Worm (Caenorhabditis elegans) whole organism, young adult: ENCODE measurements around the gene nhr-286.

Experiments used
- B0261.1 ChIP-seq: sonication (generic microtip); optimal IDR thresholded peaks from 2 replicates; lab custom pipeline; 2016; ENCODE audit warnings: mild to moderate bottlenecking, missing genetic modification characterization, moderate library complexity, missing compliant biosample characterization
- F22D6.2 ChIP-seq: sonication (generic microtip); optimal IDR thresholded peaks from 2 replicates; lab custom pipeline; 2016; ENCODE audit warnings: mild to moderate bottlenecking, missing genetic modification characterization, missing compliant biosample characterization
- F33H1.4 ChIP-seq: fragments of 200-800 bp; sonication (Bioruptor generic); IDR thresholded peaks from 2 replicates; pipeline ENCODE4 v1.3.6; 2022; ENCODE audit warnings: missing genetic modification reagents, missing genetic modification characterization, missing compliant biosample characterization
- F55B11.4 ChIP-seq: sonication (generic microtip); optimal IDR thresholded peaks from 2 replicates; lab custom pipeline; 2016; ENCODE audit warnings: missing compliant biosample characterization, missing genetic modification characterization, borderline replicate concordance; ENCODE audit not compliant: insufficient read depth
- Y53F4B.3 ChIP-seq: fragments of 200-800 bp; sonication (Bioruptor generic); IDR thresholded peaks from 2 replicates; pipeline ENCODE4 v1.3.6; 2022; ENCODE audit warnings: missing genetic modification reagents, missing genetic modification characterization, missing compliant biosample characterization
- Y67H2A.10 ChIP-seq: fragments of 200-800 bp; sonication (Bioruptor generic); conservative IDR thresholded peaks from 2 replicates; pipeline ENCODE4 v1.3.6; 2022; ENCODE audit warnings: missing genetic modification reagents, missing genetic modification characterization, missing compliant biosample characterization
- ZK185.1 ChIP-seq: sonication (generic microtip); optimal IDR thresholded peaks from 2 replicates; lab custom pipeline; 2016; ENCODE audit warnings: mild to moderate bottlenecking, missing genetic modification characterization, missing compliant biosample characterization; ENCODE audit not compliant: poor library complexity, severe bottlenecking
- akir-1 ChIP-seq: fragments of 200-800 bp; sonication (Bioruptor generic); optimal IDR thresholded peaks from 2 replicates; lab custom pipeline; 2018; ENCODE audit warnings: mild to moderate bottlenecking, missing genetic modification characterization, moderate library complexity, missing compliant biosample characterization
- aptf-2 ChIP-seq: fragments of 200-800 bp; sonication (Bioruptor generic); conservative IDR thresholded peaks from 2 replicates; pipeline ENCODE4 v1.3.6; 2022; ENCODE audit warnings: missing genetic modification reagents, missing genetic modification characterization, missing compliant biosample characterization
- atf-7 ChIP-seq: sonication (generic microtip); optimal IDR thresholded peaks from 2 replicates; lab custom pipeline; 2017; ENCODE audit warnings: mild to moderate bottlenecking, missing genetic modification characterization, missing compliant biosample characterization
- ceh-100 ChIP-seq: fragments of 200-800 bp; sonication (Bioruptor generic); IDR thresholded peaks from 2 replicates; pipeline ENCODE4 v1.3.6; 2022; ENCODE audit warnings: missing genetic modification reagents, missing genetic modification characterization, missing compliant biosample characterization
- ceh-79 ChIP-seq: sonication (generic microtip); optimal IDR thresholded peaks from 2 replicates; lab custom pipeline; 2017; ENCODE audit warnings: mild to moderate bottlenecking, missing genetic modification characterization, missing compliant biosample characterization
- ceh-91 ChIP-seq: fragments of 200-800 bp; sonication (Bioruptor generic); IDR thresholded peaks from 2 replicates; pipeline ENCODE4 v1.3.6; 2022; ENCODE audit warnings: missing genetic modification reagents, missing genetic modification characterization, missing compliant biosample characterization
- die-1 ChIP-seq: sonication (generic microtip); optimal IDR thresholded peaks from 2 replicates; lab custom pipeline; 2016; ENCODE audit warnings: missing genotype, mild to moderate bottlenecking, missing genetic modification characterization, missing compliant biosample characterization
- dox-1 ChIP-seq: fragments of 200-800 bp; sonication (Bioruptor generic); IDR thresholded peaks from 2 replicates; pipeline ENCODE4 v1.3.6; 2022; ENCODE audit warnings: missing genetic modification reagents, missing genetic modification characterization, missing compliant biosample characterization
- dpl-1 ChIP-seq: fragments of 150-350 bp; optimal IDR thresholded peaks from 2 replicates; lab custom pipeline; 2014; ENCODE audit warnings: missing biosample characterization, missing genetic modification reagents, missing genetic modification characterization
- efl-1 ChIP-seq: fragments of 150-350 bp; optimal IDR thresholded peaks from 2 replicates; lab custom pipeline; 2014; ENCODE audit warnings: missing biosample characterization, missing genetic modification reagents, missing genetic modification characterization
- egl-44 ChIP-seq: fragments of 200-800 bp; sonication (Bioruptor generic); IDR thresholded peaks from 2 replicates; pipeline ENCODE4 v1.3.6; 2022; ENCODE audit warnings: missing genetic modification reagents, missing genetic modification characterization, missing compliant biosample characterization
- hlh-12 ChIP-seq: sonication (generic microtip); optimal IDR thresholded peaks from 2 replicates; lab custom pipeline; 2016; ENCODE audit warnings: missing genetic modification characterization, missing compliant biosample characterization
- hlh-26 ChIP-seq: fragments of 200-800 bp; sonication (Bioruptor generic); conservative IDR thresholded peaks from 2 replicates; pipeline ENCODE4 v1.3.6; 2022; ENCODE audit warnings: missing genetic modification reagents, missing genetic modification characterization, missing compliant biosample characterization
- hsf-1 ChIP-seq: fragments of 200-800 bp; sonication (Bioruptor generic); IDR thresholded peaks from 2 replicates; pipeline ENCODE4 v1.3.6; 2022; ENCODE audit warnings: missing genetic modification reagents, missing genetic modification characterization, missing compliant biosample characterization
- lag-1 ChIP-seq: fragments of 200-800 bp; sonication (Bioruptor generic); IDR thresholded peaks from 2 replicates; pipeline ENCODE4 v1.3.6; 2022; ENCODE audit warnings: missing genetic modification reagents, missing genetic modification characterization, missing compliant biosample characterization
- let-607 ChIP-seq, 2 experiments: fragments of 200-800 bp in 1 of 2; sonication (Bioruptor generic) in 1 of 2; sonication (generic microtip) in 1 of 2; optimal IDR thresholded peaks; 2 replicates each; lab custom pipeline; 2016 to 2018; ENCODE audit warnings: mild to moderate bottlenecking in 2 of 2, missing compliant biosample characterization in 2 of 2, missing genetic modification characterization in 2 of 2, moderate library complexity in 2 of 2, missing genotype in 1 of 2
- madf-3 ChIP-seq: fragments of 200-800 bp; sonication (Bioruptor generic); IDR thresholded peaks from 2 replicates; pipeline ENCODE4 v1.3.6; 2022; ENCODE audit warnings: missing genetic modification reagents, missing genetic modification characterization, missing compliant biosample characterization
- madf-6 ChIP-seq: fragments of 200-800 bp; sonication (Bioruptor generic); IDR thresholded peaks from 2 replicates; pipeline ENCODE4 v1.3.6; 2022; ENCODE audit warnings: missing genetic modification reagents, missing genetic modification characterization, missing compliant biosample characterization
- mxl-1 ChIP-seq: sonication (generic microtip); optimal IDR thresholded peaks from 2 replicates; lab custom pipeline; 2016; ENCODE audit warnings: missing genetic modification characterization, missing compliant biosample characterization
- nfya-2 ChIP-seq: fragments of 200-800 bp; sonication (Bioruptor generic); IDR thresholded peaks from 2 replicates; pipeline ENCODE4 v1.3.6; 2022; ENCODE audit warnings: missing genetic modification reagents, missing genetic modification characterization, missing compliant biosample characterization
- nfyb-1 ChIP-seq: fragments of 200-800 bp; sonication (Bioruptor generic); IDR thresholded peaks from 2 replicates; pipeline ENCODE4 v1.3.6; 2022; ENCODE audit warnings: missing genetic modification reagents, missing genetic modification characterization, missing compliant biosample characterization
- nhr-179 ChIP-seq: sonication (generic microtip); optimal IDR thresholded peaks from 2 replicates; lab custom pipeline; 2016; ENCODE audit warnings: mild to moderate bottlenecking, missing genetic modification characterization, missing compliant biosample characterization
- nhr-80 ChIP-seq: sonication (generic microtip); optimal IDR thresholded peaks from 2 replicates; lab custom pipeline; 2016; ENCODE audit warnings: missing genetic modification characterization, missing compliant biosample characterization
- snpc-1.3 ChIP-seq: sonication (generic microtip); optimal IDR thresholded peaks from 2 replicates; lab custom pipeline; 2017; ENCODE audit warnings: missing genetic modification characterization, mild to moderate bottlenecking, missing compliant biosample characterization, antibody characterized with exemption, moderate library complexity, missing genotype, missing genetic modification reagents; ENCODE audit not compliant: insufficient read depth
- snpc-4 ChIP-seq, 5 experiments: fragments of 150-350 bp in 1 of 5; sonication (generic microtip) in 4 of 5; optimal IDR thresholded peaks; 2 replicates each; lab custom pipeline; 2014 to 2018; ENCODE audit warnings: missing genetic modification characterization in 5 of 5, missing biosample characterization in 3 of 5, antibody characterized with exemption in 2 of 5, mild to moderate bottlenecking in 2 of 5, missing compliant biosample characterization in 2 of 5, missing genotype in 2 of 5, moderate library complexity in 2 of 5, missing genetic modification reagents in 1 of 5
- somi-1 ChIP-seq: fragments of 200-800 bp; sonication (Bioruptor generic); optimal IDR thresholded peaks from 2 replicates; lab custom pipeline; 2018; ENCODE audit warnings: mild to moderate bottlenecking, missing genetic modification characterization, missing compliant biosample characterization
- sptf-2 ChIP-seq: fragments of 200-800 bp; sonication (Bioruptor generic); optimal IDR thresholded peaks from 2 replicates; lab custom pipeline; 2018; ENCODE audit warnings: mild to moderate bottlenecking, missing genetic modification characterization, missing compliant biosample characterization
- zfh-2 ChIP-seq: fragments of 200-800 bp; sonication (Bioruptor generic); conservative IDR thresholded peaks from 2 replicates; pipeline ENCODE4 v1.3.6; 2022; ENCODE audit warnings: missing genetic modification reagents, missing genetic modification characterization, missing compliant biosample characterization
- zim-3 ChIP-seq: sonication (generic microtip); optimal IDR thresholded peaks from 2 replicates; lab custom pipeline; 2017; ENCODE audit warnings: mild to moderate bottlenecking, missing genetic modification characterization, moderate library complexity, missing compliant biosample characterization
- ztf-25 ChIP-seq: fragments of 200-800 bp; sonication (Bioruptor generic); IDR thresholded peaks from 2 replicates; pipeline ENCODE4 v1.3.6; 2022; ENCODE audit warnings: missing genetic modification reagents, missing genetic modification characterization, missing compliant biosample characterization
- ztf-26 ChIP-seq: sonication (generic microtip); optimal IDR thresholded peaks from 2 replicates; lab custom pipeline; 2017; ENCODE audit warnings: missing genetic modification characterization, missing compliant biosample characterization

nhr-286 gene

DNA sequence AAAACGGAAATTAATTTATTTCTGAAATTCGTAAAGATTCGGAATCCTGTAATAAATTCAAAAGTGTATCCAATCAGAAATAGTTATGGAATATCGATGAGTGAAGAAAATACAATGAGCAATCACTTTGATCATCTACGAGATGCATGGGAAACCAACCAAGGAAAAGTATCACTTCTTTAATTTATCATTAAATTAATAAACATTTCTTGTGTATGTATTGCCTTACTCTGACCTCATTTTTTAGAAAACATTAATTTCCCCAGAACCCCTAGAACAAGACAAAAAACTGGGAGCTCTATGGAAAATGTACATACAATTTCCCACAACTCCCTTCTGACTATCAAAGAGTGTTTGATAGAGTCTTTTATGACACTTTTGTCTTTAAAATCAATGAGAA, 42.6 kb upstream of the nhr-286 start, which contains the start of gene F10D2.16 (continued):
- TF ChIP-seq akir-1 (GFP tag; lab: Kevin White, UChicago) (no peak), F22D6.2 (no peak)

DNA sequence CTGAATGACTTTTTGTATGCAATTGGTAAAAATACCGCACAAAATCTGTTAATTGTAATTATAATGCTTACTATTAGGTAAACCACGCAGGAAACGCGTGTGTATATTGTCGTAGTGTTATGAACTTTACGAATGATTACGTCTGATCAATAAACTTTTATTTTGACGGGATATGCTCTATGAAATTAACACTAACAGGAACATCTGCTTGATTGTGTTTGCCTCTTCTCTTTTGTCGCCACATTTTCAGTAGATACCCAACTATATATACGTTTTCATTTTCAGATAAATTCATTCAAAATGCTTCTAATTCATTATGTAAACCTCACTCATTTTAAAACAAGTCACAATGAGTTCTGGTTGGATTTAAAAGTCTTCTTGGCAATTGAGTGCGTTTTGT, 40.8 kb upstream of the nhr-286 start, which contains the start of gene sre-10:
TSS of gene sre-10 (plus strand) at position 301 of the 400 bp plus-strand sequence.
- TF ChIP-seq ceh-100 (GFP tag; lab: Robert Waterston, UW) (no peak), Y67H2A.10 (GFP tag; lab: Robert Waterston, UW) (no peak), let-607 (tag; optimal IDR thresholded peaks at IDR 0.05; lab: Kevin White, UChicago) (no peak), F55B11.4 (tag; lab: Kevin White, UChicago) (no peak), ceh-91 (GFP tag; lab: Robert Waterston, UW) (no peak), dox-1 (GFP tag; lab: Robert Waterston, UW) (no peak), hlh-12 (tag; lab: Kevin White, UChicago) (no peak)

DNA sequence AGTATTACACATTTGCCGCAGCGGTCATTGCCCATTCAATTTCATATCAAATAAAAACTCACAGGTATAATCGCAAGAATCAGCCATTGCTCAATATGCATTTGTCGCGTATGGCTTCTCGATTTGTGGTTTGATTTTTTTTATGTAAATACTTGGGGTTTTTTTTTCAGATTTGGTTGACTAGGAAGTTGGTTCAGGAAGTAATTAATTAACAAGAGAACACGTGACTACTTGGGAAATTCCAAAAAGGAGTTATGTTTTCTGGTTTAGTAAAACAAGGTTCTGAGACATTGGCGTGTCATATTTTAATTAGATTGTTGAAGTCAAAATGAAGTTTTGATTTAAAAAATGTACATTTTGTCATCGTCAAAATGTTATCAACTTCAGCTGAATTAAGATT, 39.6 kb upstream of the nhr-286 start, which contains the start of gene srx-36:
TSS of gene srx-36 (minus strand) at position 101 of the 400 bp plus-strand sequence.
- TF ChIP-seq die-1 (tag; lab: Kevin White, UChicago) (no peak), sptf-2 (GFP tag; lab: Kevin White, UChicago) (no peak)

DNA sequence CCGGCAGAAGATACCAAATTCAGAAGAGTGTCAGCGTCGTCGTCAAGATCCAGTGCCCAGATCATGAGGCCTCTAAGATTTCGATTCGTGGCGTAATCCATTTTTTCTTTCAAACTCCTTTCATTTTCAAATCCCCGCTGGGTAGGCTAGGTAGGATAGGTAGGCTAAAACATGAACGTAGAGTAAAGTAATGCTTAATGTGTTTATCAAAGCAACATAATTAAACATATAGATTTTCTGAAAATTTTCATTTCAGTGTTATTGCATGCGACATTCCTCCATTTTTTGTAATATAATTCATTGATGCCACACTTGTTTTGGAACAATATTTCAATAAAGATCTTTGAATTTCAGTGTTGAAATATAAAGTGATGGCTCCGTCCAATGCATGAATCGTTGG, 38.0 kb upstream of the nhr-286 start, which contains the start of gene T01C4.8:
TSS of gene T01C4.8 (minus strand) at position 101 of the 400 bp plus-strand sequence.
- TF ChIP-seq Y67H2A.10 (GFP tag; lab: Robert Waterston, UW), result no peak
- no peak for TF ChIP-seq somi-1 (GFP tag; lab: Kevin White, UChicago)
- no peak for TF ChIP-seq F33H1.4 (GFP tag; lab: Robert Waterston, UW)
- TF ChIP-seq snpc-4 (GFP tag; optimal IDR thresholded peaks at IDR 0.05; lab: Kevin White, UChicago), result no peak
- no peak for TF ChIP-seq snpc-4 (tag; optimal IDR thresholded peaks at IDR 0.05; lab: Kevin White, UChicago)
- no peak for TF ChIP-seq ZK185.1 (tag; lab: Kevin White, UChicago)
- TF ChIP-seq madf-6, result no peak
- no peak for TF ChIP-seq hsf-1
- no peak for TF ChIP-seq lag-1 (GFP tag; lab: Robert Waterston, UW)
- TF ChIP-seq nhr-179, result no peak
- no peak for TF ChIP-seq dpl-1 (GFP tag; lab: Kevin White, UChicago)
- no peak for TF ChIP-seq ceh-100 (GFP tag; lab: Robert Waterston, UW)
- no peak for TF ChIP-seq efl-1 (GFP tag; lab: Kevin White, UChicago)

DNA sequence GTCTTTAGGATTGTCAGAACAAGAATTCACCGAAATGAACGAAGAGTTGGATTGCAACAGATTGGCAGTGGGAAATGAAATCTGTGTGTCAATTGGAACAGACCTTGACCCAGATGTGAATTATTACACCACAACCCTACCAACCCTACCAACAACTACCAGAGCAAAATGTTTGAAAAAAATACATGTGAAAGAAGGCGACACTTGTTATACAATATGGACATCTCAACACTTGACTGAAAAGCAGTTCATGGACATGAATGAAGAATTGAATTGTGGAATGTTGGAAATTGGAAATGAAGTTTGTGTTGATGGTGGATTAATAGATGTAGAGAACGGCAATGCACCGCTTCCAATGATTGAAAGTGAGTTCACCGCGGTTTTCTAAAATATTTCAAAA, 32.6 kb upstream of the nhr-286 start:
- TF ChIP-seq aptf-2 (GFP tag; lab: Robert Waterston, UW), result no peak
- TF ChIP-seq mxl-1 (tag; lab: Kevin White, UChicago), result no peak
- no peak for TF ChIP-seq nfya-2 (GFP tag; lab: Robert Waterston, UW)
- TF ChIP-seq Y53F4B.3, result no peak
- TF ChIP-seq zim-3 (tag; lab: Kevin White, UChicago), result no peak
- no peak for TF ChIP-seq nfyb-1
- no peak for TF ChIP-seq ceh-79
- no peak for TF ChIP-seq madf-3 (GFP tag; lab: Robert Waterston, UW)
- TF ChIP-seq dpl-1 (GFP tag; lab: Kevin White, UChicago), result no peak
- TF ChIP-seq ztf-26 (tag; lab: Kevin White, UChicago), result no peak
- TF ChIP-seq nhr-80, result no peak
- TF ChIP-seq snpc-1.3 (tag; lab: Kevin White, UChicago), result no peak
- no peak for TF ChIP-seq B0261.1 (tag; lab: Kevin White, UChicago)
- no peak for TF ChIP-seq ztf-25 (GFP tag; lab: Robert Waterston, UW)
- TF ChIP-seq F55B11.4 (tag; lab: Kevin White, UChicago), result no peak
- no peak for TF ChIP-seq egl-44 (GFP tag; lab: Robert Waterston, UW)
- no peak for TF ChIP-seq ceh-91 (GFP tag; lab: Robert Waterston, UW)
- TF ChIP-seq atf-7 (tag; lab: Kevin White, UChicago), result no peak
- TF ChIP-seq hlh-26 (GFP tag; lab: Robert Waterston, UW), result no peak
- TF ChIP-seq zfh-2 (GFP tag; lab: Robert Waterston, UW), result no peak
